Worm (Caenorhabditis elegans) whole organism, midembryonic: ENCODE data around the gene zyg-8.

Experiments used
- T22C8.4 ChIP-seq: fragments of 200-800 bp; sonication (Bioruptor generic); IDR thresholded peaks from 2 replicates; pipeline ENCODE4 v1.3.6; 2022; ENCODE audit warnings: missing genetic modification characterization, missing compliant biosample characterization
- cog-1 ChIP-seq: sonication (generic microtip); optimal IDR thresholded peaks from 2 replicates; lab custom pipeline; 2016; ENCODE audit warnings: missing genetic modification characterization, missing compliant biosample characterization
- ref-1 ChIP-seq: fragments of 200-800 bp; sonication (Bioruptor generic); conservative IDR thresholded peaks from 2 replicates; pipeline ENCODE4 v1.3.6; 2022; ENCODE audit warnings: missing genetic modification reagents, missing genetic modification characterization, missing compliant biosample characterization
- tab-1 ChIP-seq: fragments of 200-800 bp; sonication (Bioruptor generic); IDR thresholded peaks from 2 replicates; pipeline ENCODE4 v1.3.6; 2022; ENCODE audit warnings: missing genetic modification characterization, missing compliant biosample characterization
- ztf-23 ChIP-seq: fragments of 200-800 bp; sonication (Bioruptor generic); IDR thresholded peaks from 2 replicates; pipeline ENCODE4 v1.3.6; 2022; ENCODE audit warnings: missing genetic modification reagents, missing genetic modification characterization, missing compliant biosample characterization

DNA sequence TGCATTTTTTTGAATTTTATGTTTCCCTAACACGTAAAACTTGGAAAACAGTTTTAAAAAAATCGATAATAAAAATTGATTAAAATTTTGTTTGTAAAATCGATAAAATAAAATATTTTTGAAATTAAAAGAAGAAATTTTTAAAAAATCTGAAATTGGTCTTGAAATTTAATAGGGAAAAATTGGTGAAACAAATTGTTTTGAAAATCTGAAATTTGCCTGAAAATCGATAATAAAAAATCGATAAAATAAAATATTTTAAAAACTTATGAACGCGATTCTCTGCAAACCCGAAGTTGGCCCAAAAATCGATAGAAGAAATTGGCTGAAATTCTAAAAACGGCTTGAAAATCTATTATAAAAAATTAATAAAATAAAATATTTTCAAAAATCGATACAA, 47.8 kb upstream of the zyg-8 start:
- TF ChIP-seq ref-1 (GFP tag; lab: Robert Waterston, UW): no peak
- TF ChIP-seq cog-1 (tag; lab: Kevin White, UChicago): no peak
- no peak for TF ChIP-seq T22C8.4 (GFP tag; lab: Robert Waterston, UW)
- TF ChIP-seq ztf-23: no peak
- no peak for TF ChIP-seq tab-1
